Fruit fly (Drosophila melanogaster): ENCODE measurements around the gene CG11663.

- TF ChIP-seq fd96Ca (GFP tag; IDR thresholded peaks at IDR 0.05) (no peak), EcR (GFP tag; optimal IDR thresholded peaks at IDR 0.05) (no peak), Pif1B (GFP tag; optimal IDR thresholded peaks at IDR 0.05) (no peak), gl (tag; optimal IDR thresholded peaks at IDR 0.05) (no peak), CG32121 (GFP tag; IDR thresholded peaks at IDR 0.05) (no peak), CG9948 (tag; optimal IDR thresholded peaks at IDR 0.05) (no peak), CG34367 (tag; optimal IDR thresholded peaks at IDR 0.05) (no peak), Pif1A (GFP tag; optimal IDR thresholded peaks at IDR 0.05) (no peak), D1 (tag; optimal IDR thresholded peaks at IDR 0.05) (no peak), CG12605 (GFP tag; IDR thresholded peaks at IDR 0.05) (no peak), rn (GFP tag; IDR thresholded peaks at IDR 0.05) (no peak)
These were observed 33.1 kb downstream of the CG11663 start, which contains the start of gene Lztr1 for dm6 chrX:927209-927862.
